Fruit fly (Drosophila melanogaster) whole organism, embryonic: ENCODE measurements around the gene CG46308.

Source experiments
- Abd-B ChIP-seq: fragments of 200-800 bp; sonication (Bioruptor generic); optimal IDR thresholded peaks from 2 replicates; lab custom pipeline; 2018; ENCODE audit warnings: missing biosample characterization, mild to moderate bottlenecking, missing genetic modification characterization, moderate library complexity
- CG11504 ChIP-seq: fragments of 200-800 bp; sonication (Bioruptor generic); optimal IDR thresholded peaks from 3 replicates; lab custom pipeline; 2019; ENCODE audit warnings: missing biosample characterization, mild to moderate bottlenecking, missing genetic modification characterization, moderate library complexity
- CG14667 ChIP-seq: fragments of 200-800 bp; sonication (Bioruptor generic); IDR thresholded peaks from 2 replicates; pipeline ENCODE4 v1.3.6; 2022; ENCODE audit warnings: missing biosample characterization, missing genetic modification characterization
- CG15269 ChIP-seq: fragments of 200-800 bp; sonication (Bioruptor generic); optimal IDR thresholded peaks from 2 replicates; lab custom pipeline; 2018; ENCODE audit warnings: missing biosample characterization, mild to moderate bottlenecking, missing genetic modification characterization, moderate library complexity
- CG3838 ChIP-seq: fragments of 200-800 bp; sonication (Bioruptor generic); optimal IDR thresholded peaks from 3 replicates; lab custom pipeline; 2016; ENCODE audit warnings: missing biosample characterization, missing genetic modification characterization
- CG6854 ChIP-seq: fragments of 200-800 bp; sonication (Bioruptor generic); optimal IDR thresholded peaks from 3 replicates; lab custom pipeline; 2017; ENCODE audit warnings: missing biosample characterization, mild to moderate bottlenecking, missing genetic modification characterization
- H15 ChIP-seq: fragments of 200-800 bp; sonication (Bioruptor generic); IDR thresholded peaks from 3 replicates; pipeline ENCODE4 v1.3.6; 2022; ENCODE audit warnings: missing biosample characterization, missing genetic modification characterization
- HLH54F ChIP-seq: fragments of 200-800 bp; sonication (Bioruptor generic); optimal IDR thresholded peaks from 3 replicates; lab custom pipeline; 2016; ENCODE audit warnings: missing biosample characterization, missing genetic modification characterization
- Hr39 ChIP-seq: fragments of >200 bp; optimal IDR thresholded peaks from 2 replicates; lab custom pipeline; 2017
- Lhr ChIP-seq: fragments of 200-800 bp; sonication (Bioruptor generic); optimal IDR thresholded peaks from 3 replicates; lab custom pipeline; 2017; ENCODE audit warnings: mild to moderate bottlenecking, missing biosample characterization, missing genetic modification reagents, missing genetic modification characterization

- TF ChIP-seq CG14667 (GFP tag; lab: Robert Waterston, UW), result no peak
- no peak for TF ChIP-seq Lhr (GFP tag; lab: Kevin White, UChicago)
- no peak for TF ChIP-seq CG3838 (GFP tag; lab: Kevin White, UChicago)
- no peak for TF ChIP-seq CG6854 (GFP tag; lab: Kevin White, UChicago)
- TF ChIP-seq Hr39 (lab: Kevin White, UChicago), result no peak
- TF ChIP-seq CG11504 (tag; lab: Kevin White, UChicago), result no peak
- TF ChIP-seq Abd-B, result no peak
- no peak for TF ChIP-seq HLH54F (GFP tag; lab: Kevin White, UChicago)
- no peak for TF ChIP-seq H15 (GFP tag; lab: Robert Waterston, UW)
- TF ChIP-seq CG15269 (tag; lab: Kevin White, UChicago), result no peak
Measured at dm6 chr2L:13457037-13457547, 4.5 kb upstream of the CG46308 start, which contains the start of gene CG42809.
